Fruit fly (Drosophila melanogaster): Measurements from ENCODE around the gene CG13692.
A peak's percentile ranks its signal among the peaks of the same experiment; 100 is the strongest.

Gene CG13692

dm6 chr2L:427338-428234 lies 6.0 kb downstream of the CG13692 start (continued):
- TF ChIP-seq grn (GFP tag; optimal IDR thresholded peaks at IDR 0.05), result no peak
- TF ChIP-seq CG17912 (GFP tag; optimal IDR thresholded peaks at IDR 0.05), result no peak
- TF ChIP-seq CG3847 (GFP tag; IDR thresholded peaks at IDR 0.05), result no peak
- TF ChIP-seq chinmo (GFP tag; IDR thresholded peaks at IDR 0.05; ENCODE audit: partially characterized antibody), result no peak
- no peak for TF ChIP-seq Dref (GFP tag; IDR thresholded peaks at IDR 0.05)
- no peak for TF ChIP-seq pita (GFP tag; optimal IDR thresholded peaks at IDR 0.05)
- no peak for TF ChIP-seq CG7745 (tag; optimal IDR thresholded peaks at IDR 0.05)
- no peak for TF ChIP-seq Mad (GFP tag; optimal IDR thresholded peaks at IDR 0.05)
- no peak for TF ChIP-seq Ravus (GFP tag; IDR thresholded peaks at IDR 0.05)
- TF ChIP-seq CG10209 (GFP tag; optimal IDR thresholded peaks at IDR 0.05), result no peak
- no peak for TF ChIP-seq PHDP (tag; optimal IDR thresholded peaks at IDR 0.05)
- no peak for TF ChIP-seq Lim3 (GFP tag; IDR thresholded peaks at IDR 0.05)
- TF ChIP-seq H15 (GFP tag; IDR thresholded peaks at IDR 0.05), result no peak
- TF ChIP-seq fd102C (GFP tag; optimal IDR thresholded peaks at IDR 0.05), result no peak
- no peak for TF ChIP-seq CG10431 (GFP tag; optimal IDR thresholded peaks at IDR 0.05)
- TF ChIP-seq CG10979 (tag; optimal IDR thresholded peaks at IDR 0.05), result peak; percentile 47
- no peak for TF ChIP-seq inv (GFP tag; IDR thresholded peaks at IDR 0.05; ENCODE audit: partially characterized antibody)
- peak; percentile 4 for TF ChIP-seq ind (GFP tag; optimal IDR thresholded peaks at IDR 0.05)
- TF ChIP-seq CG18476 (GFP tag; optimal IDR thresholded peaks at IDR 0.05), result no peak
- TF ChIP-seq bsh (GFP tag; optimal IDR thresholded peaks at IDR 0.05), result peak; percentile 30 to 74
- TF ChIP-seq bigmax (GFP tag; optimal IDR thresholded peaks at IDR 0.05), result no peak
- no peak for TF ChIP-seq insv (GFP tag; optimal IDR thresholded peaks at IDR 0.05)
- TF ChIP-seq CG11696 (GFP tag; IDR thresholded peaks at IDR 0.05), result no peak
- TF ChIP-seq CG5953 (GFP tag; IDR thresholded peaks at IDR 0.05), result no peak
- TF ChIP-seq nmo (GFP tag; optimal IDR thresholded peaks at IDR 0.05), result no peak
- no peak for TF ChIP-seq Fer1 (GFP tag; optimal IDR thresholded peaks at IDR 0.05)
- no peak for TF ChIP-seq CG17361 (GFP tag; IDR thresholded peaks at IDR 0.05)
- no peak for TF ChIP-seq dati (GFP tag; IDR thresholded peaks at IDR 0.05)
- TF ChIP-seq Bdp1 (GFP tag; optimal IDR thresholded peaks at IDR 0.05), result no peak
- no peak for TF ChIP-seq CG8478 (optimal IDR thresholded peaks at IDR 0.05)
- TF ChIP-seq btn (GFP tag; optimal IDR thresholded peaks at IDR 0.05), result no peak
- peak; percentile 71 for TF ChIP-seq zf30C (GFP tag; optimal IDR thresholded peaks at IDR 0.05)
- TF ChIP-seq sc (optimal IDR thresholded peaks at IDR 0.05), result no peak
- TF ChIP-seq sc (GFP tag; optimal IDR thresholded peaks at IDR 0.05), result no peak
- TF ChIP-seq CG13894 (tag; optimal IDR thresholded peaks at IDR 0.05), result no peak
- peak; percentile 30 for TF ChIP-seq shn (GFP tag; optimal IDR thresholded peaks at IDR 0.05)
- TF ChIP-seq BEAF-32 (GFP tag; optimal IDR thresholded peaks at IDR 0.05), result no peak
- TF ChIP-seq zfh1 (GFP tag; IDR thresholded peaks at IDR 0.05), result peak; percentile 54; the same call in 1 of the 3 replicates
- no peak for TF ChIP-seq cg (GFP tag; optimal IDR thresholded peaks at IDR 0.05)
- TF ChIP-seq gem (tag; optimal IDR thresholded peaks at IDR 0.05), result peak; percentile 49
- TF ChIP-seq CG12104 (GFP tag; optimal IDR thresholded peaks at IDR 0.05), result no peak
- TF ChIP-seq dmrt11E (tag; optimal IDR thresholded peaks at IDR 0.05), result peak; percentile 24
- no peak for TF ChIP-seq crc (GFP tag; optimal IDR thresholded peaks at IDR 0.05)
- no peak for TF ChIP-seq ken (GFP tag; IDR thresholded peaks at IDR 0.05)
- TF ChIP-seq CG4424 (GFP tag; optimal IDR thresholded peaks at IDR 0.05), result peak; percentile 22
- TF ChIP-seq CG31224 (GFP tag; IDR thresholded peaks at IDR 0.05), result no peak
- no peak for TF ChIP-seq bowl (GFP tag; IDR thresholded peaks at IDR 0.05)
- TF ChIP-seq zfh2 (GFP tag; optimal IDR thresholded peaks at IDR 0.05), result no peak
- TF ChIP-seq CG16815 (GFP tag; optimal IDR thresholded peaks at IDR 0.05), result peak; percentile 16
- peak; percentile 43 for TF ChIP-seq CG7786 (GFP tag; optimal IDR thresholded peaks at IDR 0.05)

Measured in whole organism, embryonic.